Fruit fly (Drosophila melanogaster): ENCODE results near the gene CG17364.
A peak's percentile ranks its signal among the peaks of the same experiment; 100 is the strongest.

CG17364 gene

dm6 chr3L:13993233-13993741 is at the start of gene CG17364:
TSS of gene CG17364 (minus strand) at chr3L:13993400.
- TF ChIP-seq noc (tag; optimal IDR thresholded peaks at IDR 0.05), result no peak

- TF ChIP-seq noc (tag; optimal IDR thresholded peaks at IDR 0.05), result no peak
Measured at dm6 chr3L:14037655-14038644, 44.8 kb upstream of the CG17364 start.

dm6 chr3L:14036867-14037313 is 43.7 kb upstream of the CG17364 start, which contains the start of gene Hsp110:
TSS of gene Hsp110 (plus strand) at chr3L:14037019.
- peak; percentile 1 for TF ChIP-seq noc (tag; optimal IDR thresholded peaks at IDR 0.05)

dm6 chr3L:14034476-14034875 is 41.3 kb upstream of the CG17364 start, which contains the start of gene CG6661:
TSS of gene CG6661 (plus strand) at chr3L:14034776.
- TF ChIP-seq noc (tag; optimal IDR thresholded peaks at IDR 0.05), result no peak

dm6 chr3L:14031171-14032126 is 38.2 kb upstream of the CG17364 start, which contains the start of the genes CG6650 and endos:
TSS of gene CG6650 (plus strand) at chr3L:14031450.
TSS of gene endos (minus strand) at chr3L:14031706.
- TF ChIP-seq noc (tag; optimal IDR thresholded peaks at IDR 0.05), result peak; percentile 62

dm6 chr3L:14028485-14029384 is 35.5 kb upstream of the CG17364 start, which contains the start of gene Ptip:
TSS of gene Ptip (minus strand) at chr3L:14029121.
- no peak for TF ChIP-seq noc (tag; optimal IDR thresholded peaks at IDR 0.05)

dm6 chr3L:14027549-14027948 is 34.3 kb upstream of the CG17364 start:
- TF ChIP-seq noc (tag; optimal IDR thresholded peaks at IDR 0.05), result no peak

- no peak for TF ChIP-seq noc (tag; optimal IDR thresholded peaks at IDR 0.05)
Measured at dm6 chr3L:14025736-14026135, 32.5 kb upstream of the CG17364 start.

dm6 chr3L:14006704-14007126 is 13.5 kb upstream of the CG17364 start:
- TF ChIP-seq noc (tag; optimal IDR thresholded peaks at IDR 0.05), result no peak

- TF ChIP-seq noc (tag; optimal IDR thresholded peaks at IDR 0.05), result no peak
Measured at dm6 chr3L:14005627-14006287, 12.6 kb upstream of the CG17364 start.

- TF ChIP-seq noc (tag; optimal IDR thresholded peaks at IDR 0.05), result peak; percentile 96
Measured at dm6 chr3L:14004963-14005458, 11.8 kb upstream of the CG17364 start.

dm6 chr3L:14004041-14004407 is 10.8 kb upstream of the CG17364 start:
- no peak for TF ChIP-seq noc (tag; optimal IDR thresholded peaks at IDR 0.05)

- TF ChIP-seq noc (tag; optimal IDR thresholded peaks at IDR 0.05), result peak; percentile 23
Measured at dm6 chr3L:14003297-14004040, 10.3 kb upstream of the CG17364 start.
